Fruit fly (Drosophila melanogaster) whole organism, embryonic: ENCODE results near the gene CG15144.
A peak's percentile ranks its signal among the peaks of the same experiment; 100 is the strongest.

Experiments used
- C15 ChIP-seq: fragments of 200-800 bp; sonication (Bioruptor generic); IDR thresholded peaks from 3 replicates; pipeline ENCODE4 v1.3.6; 2022; ENCODE audit warnings: missing biosample characterization, missing genetic modification characterization
- Oaz ChIP-seq: fragments of 200-800 bp; sonication (Bioruptor generic); IDR thresholded peaks from 2 replicates; pipeline ENCODE4 v1.3.6; 2022; ENCODE audit warnings: missing biosample characterization, missing genetic modification characterization
- Sry-δ ChIP-seq: fragments of 200-800 bp; sonication (Bioruptor generic); optimal IDR thresholded peaks from 2 replicates; lab custom pipeline; 2016; ENCODE audit warnings: missing biosample characterization, missing genetic modification characterization
- ap ChIP-seq: fragments of 200-800 bp; sonication (Bioruptor generic); IDR thresholded peaks from 2 replicates; pipeline ENCODE4 v1.3.6; 2022; ENCODE audit warnings: missing biosample characterization, missing genetic modification characterization
- cas ChIP-seq: fragments of 200-800 bp; sonication (Bioruptor generic); IDR thresholded peaks from 2 replicates; pipeline ENCODE4 v1.3.6; 2022; ENCODE audit warnings: missing biosample characterization, missing genetic modification characterization
- ci ChIP-seq: fragments of 200-800 bp; sonication (Bioruptor generic); IDR thresholded peaks from 3 replicates; pipeline ENCODE4 v1.3.6; 2022; ENCODE audit warnings: missing biosample characterization, missing genetic modification characterization
- dimm ChIP-seq: fragments of 200-800 bp; sonication (Bioruptor generic); IDR thresholded peaks from 2 replicates; pipeline ENCODE4 v1.3.6; 2022; ENCODE audit warnings: missing biosample characterization, missing genetic modification characterization
- ems ChIP-seq: fragments of 200-800 bp; sonication (Bioruptor generic); optimal IDR thresholded peaks from 3 replicates; lab custom pipeline; 2016; ENCODE audit warnings: missing biosample characterization, missing genetic modification characterization
- pita ChIP-seq: fragments of 200-800 bp; sonication (Bioruptor generic); optimal IDR thresholded peaks from 2 replicates; lab custom pipeline; 2017; ENCODE audit warnings: missing biosample characterization, mild to moderate bottlenecking, missing genetic modification characterization
- pzg ChIP-seq: fragments of 200-800 bp; sonication (Bioruptor generic); optimal IDR thresholded peaks from 3 replicates; lab custom pipeline; 2018; ENCODE audit warnings: missing biosample characterization, mild to moderate bottlenecking, missing genetic modification characterization, moderate library complexity

- TF ChIP-seq cas (GFP tag; lab: Robert Waterston, UW), result no peak
- peak; percentile 93 for TF ChIP-seq Sry-δ
- peak; percentile 81 for TF ChIP-seq pzg
- no peak for TF ChIP-seq dimm
- peak; percentile 75 for TF ChIP-seq pita (GFP tag; lab: Kevin White, UChicago)
- no peak for TF ChIP-seq ap
- TF ChIP-seq Oaz (GFP tag; lab: Robert Waterston, UW), result no peak
- TF ChIP-seq ems (GFP tag; lab: Kevin White, UChicago), result no peak
- TF ChIP-seq ci, result no peak; the same call in 2 of the 3 replicates
- no peak for TF ChIP-seq C15 (GFP tag; lab: Robert Waterston, UW)
These were observed 27.9 kb downstream of the CG15144 start, which contains the start of the genes mEFTs and Dhc36C for dm6 chr2L:17500946-17501451.
